Fruit fly (Drosophila melanogaster): Measurements from ENCODE around the gene Tg.

DNA sequence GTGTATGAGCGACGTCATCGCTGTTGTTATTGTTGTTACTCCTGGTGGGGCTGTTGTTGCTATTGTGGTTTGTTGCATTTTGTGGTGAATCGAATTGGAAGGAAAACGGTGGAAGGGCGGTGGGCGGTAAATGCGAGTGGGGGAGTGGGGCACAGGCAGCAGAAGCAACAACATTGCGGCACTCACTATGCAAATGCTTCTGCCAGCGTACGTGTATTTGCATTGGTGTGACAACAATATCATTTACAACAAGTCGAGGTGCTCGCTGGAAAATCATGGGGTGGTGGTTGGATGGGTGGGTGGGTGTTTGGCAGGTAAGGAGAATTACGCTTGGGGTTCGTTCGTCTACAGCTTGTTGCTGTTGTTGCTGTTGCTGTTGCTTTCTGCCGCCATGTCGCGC is 43.6 kb upstream of the Tg start:
- no peak for TF ChIP-seq CTCF (optimal IDR thresholded peaks at IDR 0.05)
- TF ChIP-seq CG8478 (optimal IDR thresholded peaks at IDR 0.05), result no peak

All from S2 (cell line).